Fruit fly (Drosophila melanogaster) whole organism, embryonic: ENCODE measurements around the gene BCAS2.

ENCODE experiments used
- B-H1 ChIP-seq: fragments of 200-800 bp; sonication (Bioruptor generic); IDR thresholded peaks from 3 replicates; pipeline ENCODE4 v1.3.6; 2022; ENCODE audit warnings: missing biosample characterization, missing genetic modification characterization
- CG1024 ChIP-seq: fragments of 200-800 bp; sonication (Bioruptor generic); IDR thresholded peaks from 2 replicates; pipeline ENCODE4 v1.3.6; 2022; ENCODE audit warnings: missing biosample characterization, missing genetic modification characterization
- CG10274 ChIP-seq: fragments of 200-800 bp; sonication (Bioruptor generic); optimal IDR thresholded peaks from 3 replicates; lab custom pipeline; 2017; ENCODE audit warnings: missing biosample characterization, mild to moderate bottlenecking, missing genetic modification characterization
- CG11504 ChIP-seq: fragments of 200-800 bp; sonication (Bioruptor generic); optimal IDR thresholded peaks from 3 replicates; lab custom pipeline; 2019; ENCODE audit warnings: missing biosample characterization, mild to moderate bottlenecking, missing genetic modification characterization, moderate library complexity
- CG16813 ChIP-seq: fragments of 200-800 bp; sonication (Bioruptor generic); IDR thresholded peaks from 3 replicates; pipeline ENCODE4 v1.3.6; 2022; ENCODE audit warnings: missing biosample characterization, missing genetic modification characterization; ENCODE audit not compliant: partially characterized antibody
- CG17359 ChIP-seq: fragments of 200-800 bp; sonication (Bioruptor generic); optimal IDR thresholded peaks from 3 replicates; lab custom pipeline; 2018; ENCODE audit warnings: missing biosample characterization, mild to moderate bottlenecking, missing genetic modification characterization, moderate library complexity
- CG17912 ChIP-seq: fragments of 200-800 bp; sonication (Bioruptor generic); optimal IDR thresholded peaks from 2 replicates; lab custom pipeline; 2018; ENCODE audit warnings: missing biosample characterization, mild to moderate bottlenecking, missing genetic modification characterization
- CG18011 ChIP-seq: fragments of 200-800 bp; sonication (Bioruptor generic); optimal IDR thresholded peaks from 2 replicates; lab custom pipeline; 2017; ENCODE audit warnings: missing biosample characterization, missing genetic modification characterization, mild to moderate bottlenecking, moderate library complexity, missing genotype
- CG18476 ChIP-seq: fragments of 200-800 bp; sonication (Bioruptor generic); optimal IDR thresholded peaks from 2 replicates; lab custom pipeline; 2016; ENCODE audit warnings: missing biosample characterization, mild to moderate bottlenecking, missing genetic modification characterization
- CG2116 ChIP-seq: fragments of 200-800 bp; sonication (Bioruptor generic); optimal IDR thresholded peaks from 3 replicates; lab custom pipeline; 2018; ENCODE audit warnings: missing biosample characterization, mild to moderate bottlenecking, missing genetic modification characterization
- CG2129 ChIP-seq: fragments of 200-800 bp; sonication (Bioruptor generic); IDR thresholded peaks from 2 replicates; pipeline ENCODE4 v1.3.6; 2022; ENCODE audit warnings: missing biosample characterization, missing genetic modification characterization; ENCODE audit not compliant: partially characterized antibody
- CG30020 ChIP-seq: fragments of 200-800 bp; optimal IDR thresholded peaks from 2 replicates; lab custom pipeline; 2019; ENCODE audit warnings: missing biosample characterization, mild to moderate bottlenecking, missing genetic modification characterization, moderate library complexity
- CG30431 ChIP-seq: fragments of 200-800 bp; sonication (Bioruptor generic); optimal IDR thresholded peaks from 2 replicates; lab custom pipeline; 2017; ENCODE audit warnings: missing biosample characterization, missing genetic modification characterization
- CG31224 ChIP-seq: fragments of 200-800 bp; sonication (Bioruptor generic); IDR thresholded peaks from 2 replicates; pipeline ENCODE4 v1.3.6; 2022; ENCODE audit warnings: missing biosample characterization, missing genetic modification characterization
- CG5245 ChIP-seq: fragments of 200-800 bp; sonication (Bioruptor generic); optimal IDR thresholded peaks from 3 replicates; lab custom pipeline; 2016; ENCODE audit warnings: missing biosample characterization, missing genetic modification characterization
- CG6765 ChIP-seq: fragments of 200-800 bp; sonication (Bioruptor generic); optimal IDR thresholded peaks from 3 replicates; lab custom pipeline; 2017; ENCODE audit warnings: missing biosample characterization, mild to moderate bottlenecking, missing genetic modification characterization
- CG7357 ChIP-seq: fragments of 200-800 bp; sonication (Bioruptor generic); IDR thresholded peaks from 3 replicates; pipeline ENCODE4 v1.3.6; 2022; ENCODE audit warnings: missing biosample characterization, missing genetic modification characterization
- CG8388 ChIP-seq: fragments of 200-800 bp; sonication (Bioruptor generic); optimal IDR thresholded peaks from 2 replicates; lab custom pipeline; 2019; ENCODE audit warnings: missing biosample characterization, mild to moderate bottlenecking, missing genetic modification characterization, moderate library complexity
- ERR ChIP-seq: fragments of 200-800 bp; sonication (Bioruptor generic); optimal IDR thresholded peaks from 2 replicates; lab custom pipeline; 2016; ENCODE audit warnings: missing biosample characterization, missing genetic modification characterization
- Hand ChIP-seq: fragments of 200-800 bp; sonication (Bioruptor generic); optimal IDR thresholded peaks from 2 replicates; lab custom pipeline; 2017; ENCODE audit warnings: mild to moderate bottlenecking, missing biosample characterization, missing genetic modification reagents, missing genetic modification characterization
- Meics ChIP-seq: fragments of 200-800 bp; sonication (Bioruptor generic); optimal IDR thresholded peaks from 2 replicates; lab custom pipeline; 2017; ENCODE audit warnings: missing biosample characterization, mild to moderate bottlenecking, missing genetic modification characterization
- Mes4 ChIP-seq: fragments of 200-800 bp; sonication (Bioruptor generic); optimal IDR thresholded peaks from 2 replicates; lab custom pipeline; 2016; ENCODE audit warnings: missing biosample characterization, missing genetic modification characterization
- NC2α ChIP-seq: fragments of 200-800 bp; sonication (Bioruptor generic); optimal IDR thresholded peaks from 2 replicates; lab custom pipeline; 2016; ENCODE audit warnings: missing biosample characterization, missing genetic modification characterization
- NK7.1 ChIP-seq: fragments of 200-800 bp; sonication (Bioruptor generic); optimal IDR thresholded peaks from 3 replicates; lab custom pipeline; 2016; ENCODE audit warnings: missing biosample characterization, missing genetic modification characterization
- Stat92E ChIP-seq, 3 experiments: fragments of >200 bp in 2 of 3; fragments of 200-800 bp in 1 of 3; sonication (Bioruptor generic) in 1 of 3; optimal IDR thresholded peaks; 2 replicates each; lab custom pipeline; 2017 to 2019; ENCODE audit warnings: missing biosample characterization in 3 of 3, missing genetic modification characterization in 3 of 3, mild to moderate bottlenecking in 1 of 3, moderate library complexity in 1 of 3
- cas ChIP-seq: fragments of 200-800 bp; sonication (Bioruptor generic); IDR thresholded peaks from 2 replicates; pipeline ENCODE4 v1.3.6; 2022; ENCODE audit warnings: missing biosample characterization, missing genetic modification characterization
- ems ChIP-seq: fragments of 200-800 bp; sonication (Bioruptor generic); optimal IDR thresholded peaks from 3 replicates; lab custom pipeline; 2016; ENCODE audit warnings: missing biosample characterization, missing genetic modification characterization
- en ChIP-seq: fragments of 200-800 bp; sonication (Bioruptor generic); optimal IDR thresholded peaks from 2 replicates; lab custom pipeline; 2016; ENCODE audit warnings: missing biosample characterization, missing genetic modification characterization
- gem ChIP-seq: fragments of 200-800 bp; sonication (Bioruptor generic); optimal IDR thresholded peaks from 2 replicates; lab custom pipeline; 2019; ENCODE audit warnings: missing biosample characterization, mild to moderate bottlenecking, missing genetic modification characterization, moderate library complexity
- gfzf ChIP-seq: fragments of 200-800 bp; sonication (Bioruptor generic); optimal IDR thresholded peaks from 2 replicates; lab custom pipeline; 2016; ENCODE audit warnings: missing biosample characterization, mild to moderate bottlenecking, missing genetic modification characterization, moderate library complexity
- gsb ChIP-seq: fragments of 200-800 bp; sonication (Bioruptor generic); IDR thresholded peaks from 2 replicates; pipeline ENCODE4 v1.3.6; 2022; ENCODE audit warnings: missing biosample characterization, missing genetic modification characterization
- her ChIP-seq: fragments of 200-800 bp; sonication (Bioruptor generic); optimal IDR thresholded peaks from 2 replicates; lab custom pipeline; 2016; ENCODE audit warnings: missing biosample characterization, missing genetic modification characterization
- kah ChIP-seq: fragments of 200-800 bp; sonication (Bioruptor generic); optimal IDR thresholded peaks from 2 replicates; lab custom pipeline; 2018; ENCODE audit warnings: missing biosample characterization, mild to moderate bottlenecking, missing genetic modification characterization
- kay ChIP-seq: fragments of 200-800 bp; sonication (Bioruptor generic); optimal IDR thresholded peaks from 2 replicates; lab custom pipeline; 2016; ENCODE audit warnings: missing biosample characterization, missing genetic modification characterization
- lab ChIP-seq: fragments of 200-800 bp; sonication (Bioruptor generic); optimal IDR thresholded peaks from 3 replicates; lab custom pipeline; 2017; ENCODE audit warnings: missing biosample characterization, missing genetic modification characterization, mild to moderate bottlenecking, moderate library complexity, missing genetic modification reagents
- nerfin-2 ChIP-seq: fragments of 200-800 bp; sonication (Bioruptor generic); IDR thresholded peaks from 2 replicates; pipeline ENCODE4 v1.3.6; 2022; ENCODE audit warnings: missing biosample characterization, missing genetic modification characterization; ENCODE audit not compliant: partially characterized antibody
- nom ChIP-seq: fragments of 200-800 bp; sonication (Bioruptor generic); optimal IDR thresholded peaks from 2 replicates; lab custom pipeline; 2017; ENCODE audit warnings: missing biosample characterization, missing genetic modification characterization, mild to moderate bottlenecking, moderate library complexity, missing genetic modification reagents
- oc ChIP-seq: fragments of 200-800 bp; sonication (Bioruptor generic); optimal IDR thresholded peaks from 2 replicates; lab custom pipeline; 2018; ENCODE audit warnings: missing biosample characterization, mild to moderate bottlenecking, missing genetic modification characterization, moderate library complexity
- pzg ChIP-seq: fragments of 200-800 bp; sonication (Bioruptor generic); optimal IDR thresholded peaks from 3 replicates; lab custom pipeline; 2018; ENCODE audit warnings: missing biosample characterization, mild to moderate bottlenecking, missing genetic modification characterization, moderate library complexity
- rib ChIP-seq: fragments of 200-800 bp; sonication (Bioruptor generic); IDR thresholded peaks from 2 replicates; pipeline ENCODE4 v1.3.6; 2022; ENCODE audit warnings: missing biosample characterization, missing genetic modification characterization
- sc ChIP-seq, 3 experiments: fragments of >200 bp in 2 of 3; fragments of 200-800 bp in 1 of 3; sonication (Bioruptor generic) in 1 of 3; optimal IDR thresholded peaks; 2 replicates in 2 of 3; 3 replicates in 1 of 3; lab custom pipeline; 2017; ENCODE audit warnings: mild to moderate bottlenecking in 1 of 3, missing biosample characterization in 1 of 3, missing genetic modification characterization in 1 of 3, missing genetic modification reagents in 1 of 3
- slbo ChIP-seq: fragments of 200-800 bp; sonication (Bioruptor generic); IDR thresholded peaks from 2 replicates; pipeline ENCODE4 v1.3.6; 2022; ENCODE audit warnings: missing biosample characterization, missing genetic modification characterization
- sna ChIP-seq: fragments of 200-800 bp; sonication (Bioruptor generic); IDR thresholded peaks from 2 replicates; pipeline ENCODE4 v1.3.6; 2022; ENCODE audit warnings: missing biosample characterization, missing genetic modification characterization; ENCODE audit not compliant: partially characterized antibody
- stwl ChIP-seq: fragments of 200-800 bp; sonication (Bioruptor generic); optimal IDR thresholded peaks from 3 replicates; lab custom pipeline; 2018; ENCODE audit warnings: missing biosample characterization, mild to moderate bottlenecking, missing genetic modification characterization, moderate library complexity
- tio ChIP-seq: fragments of 200-800 bp; sonication (Bioruptor generic); optimal IDR thresholded peaks from 2 replicates; lab custom pipeline; 2017; ENCODE audit warnings: missing biosample characterization, missing genetic modification characterization, inconsistent platforms
- vfl ChIP-seq: fragments of 200-800 bp; sonication (Bioruptor generic); optimal IDR thresholded peaks from 2 replicates; lab custom pipeline; 2016; ENCODE audit warnings: missing biosample characterization, missing genetic modification characterization
- wdn ChIP-seq: fragments of 200-800 bp; sonication (Bioruptor generic); IDR thresholded peaks from 2 replicates; pipeline ENCODE4 v1.3.6; 2022; ENCODE audit warnings: missing biosample characterization, missing genetic modification characterization
- wor ChIP-seq: fragments of 200-800 bp; sonication (Bioruptor generic); IDR thresholded peaks from 2 replicates; pipeline ENCODE4 v1.3.6; 2022; ENCODE audit warnings: missing biosample characterization, missing genetic modification characterization

The BCAS2 gene

DNA sequence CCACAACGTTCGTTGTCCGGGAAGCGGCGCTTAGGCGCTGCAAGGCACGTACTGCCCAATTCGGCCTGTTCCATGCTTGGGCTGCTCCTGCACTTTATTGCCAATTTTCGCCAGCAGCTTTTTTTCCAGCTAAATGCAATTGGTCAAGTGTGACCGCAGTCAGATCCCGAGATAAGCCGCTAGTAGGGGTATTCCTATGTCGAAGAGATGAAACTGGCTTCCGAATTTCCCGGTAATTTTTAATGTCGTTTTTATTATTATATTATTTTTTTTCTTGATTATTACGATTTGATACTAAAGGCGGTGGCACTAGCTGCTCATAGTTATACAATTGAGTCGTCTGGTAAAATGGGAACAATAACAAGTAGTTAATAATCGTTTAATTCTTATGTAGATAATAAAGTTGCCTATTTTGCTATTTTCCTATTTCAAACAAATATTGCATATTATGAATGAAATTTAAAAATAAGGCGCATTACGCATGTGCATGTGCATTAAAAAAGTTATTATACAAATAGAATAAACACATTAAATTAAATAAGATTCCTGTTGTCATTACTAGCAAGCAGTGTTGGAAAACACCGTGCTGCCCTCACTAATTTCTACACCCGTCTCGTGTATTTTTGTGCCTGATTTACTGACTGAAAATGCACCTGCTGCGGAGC lies 5.7 kb downstream of the BCAS2 start, which contains the start of the genes CG5003 and mRpS22 (continued):
- TF ChIP-seq CG16813 (GFP tag; lab: Robert Waterston, UW) (peak; percentile 46; the same call in 1 of the 3 replicates), vfl (GFP tag; lab: Kevin White, UChicago) (peak; percentile 11), ERR (GFP tag; lab: Kevin White, UChicago) (no peak), NK7.1 (no peak), Stat92E (GFP tag; optimal IDR thresholded peaks at IDR 0.05; lab: Kevin White, UChicago) (no peak), CG17359 (peak; percentile 23), NC2α (GFP tag; lab: Kevin White, UChicago) (peak; percentile 27), CG18476 (GFP tag; lab: Kevin White, UChicago) (peak; percentile 57), CG2116 (GFP tag; lab: Kevin White, UChicago) (peak; percentile 51), oc (tag; lab: Kevin White, UChicago) (no peak), CG17912 (no peak), ems (GFP tag; lab: Kevin White, UChicago) (no peak), pzg (GFP tag; lab: Kevin White, UChicago) (peak; percentile 22), en (no peak), lab (peak; percentile 45), stwl (peak; percentile 34), cas (0 out of 2 replicates have a peak, but pooled peaks have one; percentile 8), CG5245 (GFP tag; lab: Kevin White, UChicago) (peak; percentile 21), slbo (GFP tag; lab: Robert Waterston, UW) (peak; percentile 72), gfzf (peak; percentile 67), wor (GFP tag; lab: Robert Waterston, UW) (peak; percentile 18; the same call in 1 of the 2 replicates), B-H1 (GFP tag; lab: Robert Waterston, UW) (no peak), kay (GFP tag; lab: Kevin White, UChicago) (peak; percentile 55), CG6765 (GFP tag; lab: Kevin White, UChicago) (no peak), CG30431 (GFP tag; lab: Kevin White, UChicago) (no peak), CG8388 (peak; percentile 14), nom (GFP tag; lab: Kevin White, UChicago) (no peak), CG2129 (GFP tag; lab: Robert Waterston, UW) (no peak), tio (GFP tag; lab: Kevin White, UChicago) (no peak), CG31224 (GFP tag; lab: Robert Waterston, UW) (no peak; the same call in 1 of the 2 replicates), sna (GFP tag; lab: Robert Waterston, UW) (no peak), CG18011 (GFP tag; lab: Kevin White, UChicago) (peak; percentile 31), CG1024 (GFP tag; lab: Robert Waterston, UW) (no peak), sc (optimal IDR thresholded peaks at IDR 0.05; lab: Kevin White, UChicago) (no peak), sc (GFP tag; optimal IDR thresholded peaks at IDR 0.05; lab: Kevin White, UChicago) (no peak), gsb (GFP tag; lab: Robert Waterston, UW) (no peak), Mes4 (GFP tag; lab: Kevin White, UChicago) (no peak), Hand (GFP tag; lab: Kevin White, UChicago) (no peak), her (no peak), CG10274 (no peak), CG11504 (peak; percentile 73), Meics (GFP tag; lab: Kevin White, UChicago) (peak; percentile 77), nerfin-2 (GFP tag; lab: Robert Waterston, UW) (no peak), CG30020 (tag; lab: Kevin White, UChicago) (peak; percentile 64), gem (tag; lab: Kevin White, UChicago) (peak; percentile 79), kah (no peak), wdn (GFP tag; lab: Robert Waterston, UW) (0 out of 2 replicates have a peak, but pooled peaks have one; percentile 6), rib (GFP tag; lab: Robert Waterston, UW) (peak; percentile 20; the same call in 1 of the 2 replicates), CG7357 (GFP tag; lab: Robert Waterston, UW) (0 out of 3 replicates have a peak, but pooled peaks have one; percentile 26)
